Fruit fly (Drosophila melanogaster): ENCODE results near the gene jub.

The jub gene

DNA sequence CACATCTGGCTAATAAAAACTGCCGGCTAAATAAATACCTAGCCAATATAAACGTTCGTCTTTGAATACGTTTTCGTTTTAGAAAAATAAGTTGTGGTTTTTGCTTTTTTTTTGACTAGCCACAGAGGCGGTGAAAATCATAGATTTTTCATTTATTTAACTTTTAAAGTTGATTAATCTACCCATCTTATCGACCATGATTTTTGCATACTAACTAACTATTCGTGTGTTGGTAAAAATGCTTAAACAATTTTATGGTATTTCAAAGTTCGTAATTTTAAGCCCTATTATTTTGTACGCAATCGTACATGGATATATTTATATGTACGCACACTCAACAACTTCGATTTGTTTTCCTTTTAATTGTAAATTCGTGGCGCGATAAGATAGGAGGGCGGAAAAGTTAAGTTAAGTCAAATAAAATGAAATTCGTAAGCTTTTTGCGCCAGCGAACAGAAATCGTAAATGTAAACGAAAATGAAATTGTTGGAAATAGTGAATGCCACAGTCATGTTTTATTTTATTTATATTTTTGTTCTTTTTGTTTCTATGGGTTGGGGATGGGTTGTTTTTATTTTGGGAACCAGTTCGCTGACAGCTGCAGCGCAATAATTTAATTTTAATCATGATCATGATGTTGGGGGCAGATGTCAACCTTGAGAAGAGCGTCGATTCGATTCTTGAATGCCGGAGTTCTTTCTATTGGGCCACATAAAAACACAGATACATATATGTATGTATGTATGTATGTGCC, 12.5 kb downstream of the jub start:
- no peak for TF ChIP-seq noc (tag; optimal IDR thresholded peaks at IDR 0.05)

DNA sequence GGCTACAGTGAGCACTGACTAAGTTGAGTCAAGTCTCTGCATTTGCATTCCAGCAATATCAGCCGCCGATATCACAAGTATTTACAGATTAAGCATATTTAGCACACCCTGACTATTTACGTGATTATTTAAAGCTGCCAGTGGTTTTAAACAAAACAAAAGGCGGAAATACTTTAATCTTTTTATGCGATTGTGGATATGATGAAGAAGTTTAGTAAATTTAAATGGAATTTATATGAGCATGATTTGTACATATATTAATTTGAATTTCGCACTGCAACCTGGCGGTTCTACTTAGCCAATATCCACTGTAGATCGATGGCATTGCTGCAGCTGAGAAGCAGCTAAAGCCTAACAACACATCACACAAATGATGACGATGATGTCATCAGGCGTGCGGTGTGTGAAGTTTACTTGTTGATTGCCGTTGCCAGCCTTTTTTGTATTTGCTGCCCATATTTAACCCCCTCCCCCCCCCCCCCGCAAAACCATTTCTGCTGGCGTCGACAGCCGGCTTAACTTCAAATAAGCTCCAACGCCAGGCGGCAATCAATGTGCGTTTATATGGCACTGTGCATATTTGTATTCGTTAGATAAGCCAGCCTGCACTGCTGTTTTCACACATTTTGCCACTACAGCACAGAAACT, 14.5 kb downstream of the jub start:
- TF ChIP-seq noc (tag; optimal IDR thresholded peaks at IDR 0.05): peak; percentile 79

DNA sequence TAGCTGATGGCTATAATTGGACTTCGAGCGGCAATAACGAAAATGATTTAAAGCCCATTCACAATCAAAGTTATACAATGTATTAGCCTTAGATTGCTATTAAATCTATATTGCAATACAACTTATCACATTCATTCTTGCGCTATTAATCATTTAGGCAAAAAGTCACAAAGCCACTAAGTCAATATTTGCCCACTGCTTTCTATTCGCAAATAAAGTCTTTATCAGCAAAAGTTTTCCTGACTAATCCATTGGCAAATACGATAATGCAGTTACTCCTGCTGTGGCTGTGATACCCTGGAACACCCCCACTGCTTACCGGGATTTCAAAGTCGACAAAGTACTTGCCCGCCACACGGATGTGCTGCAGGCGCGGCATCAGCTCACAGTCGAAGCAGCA, 16.1 kb downstream of the jub start:
- TF ChIP-seq noc (tag; optimal IDR thresholded peaks at IDR 0.05): no peak

DNA sequence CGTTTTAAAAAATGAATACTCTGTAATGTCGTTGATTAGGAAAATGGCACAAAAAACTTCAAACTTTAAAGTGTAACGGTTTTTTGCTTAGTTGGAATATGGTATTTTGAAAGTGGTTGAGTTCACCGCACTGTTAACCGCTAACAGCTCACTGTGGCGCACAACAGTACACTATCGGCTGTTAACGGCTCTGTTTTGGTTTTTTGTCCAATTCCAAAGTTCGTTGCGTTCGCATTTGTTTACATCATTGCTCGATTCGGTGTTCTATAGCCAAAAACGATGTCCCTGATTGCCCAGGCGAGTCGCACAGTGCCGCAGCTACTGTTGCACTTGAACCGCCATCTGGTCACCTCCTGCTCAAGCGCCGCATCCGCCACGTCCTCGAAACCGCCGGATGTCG, 18.6 kb downstream of the jub start, which contains the start of gene CG11095:
Gene CG11095 (plus strand): TSS at position 205 of the 400 bp plus-strand sequence.
- no peak for TF ChIP-seq noc (tag; optimal IDR thresholded peaks at IDR 0.05)

DNA sequence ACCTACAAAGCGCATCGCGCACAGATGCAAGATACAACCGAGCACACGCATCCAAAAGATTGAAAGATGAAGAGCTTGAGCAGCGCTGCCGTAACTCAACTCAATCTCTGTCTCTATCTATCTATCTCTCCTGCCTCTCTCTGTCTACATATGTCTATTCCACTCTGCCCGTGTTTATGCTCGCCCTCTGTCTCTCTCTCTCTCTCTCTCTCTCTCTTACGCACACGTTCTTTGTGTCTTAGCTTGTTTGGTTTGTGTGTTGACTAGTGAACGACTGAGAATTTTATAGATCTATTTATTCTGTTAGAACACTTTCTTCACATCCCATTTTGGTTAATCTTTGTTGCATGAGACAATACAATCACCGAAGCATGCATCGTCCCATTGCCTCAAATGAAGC, 24.6 kb downstream of the jub start:
- TF ChIP-seq noc (tag; optimal IDR thresholded peaks at IDR 0.05): no peak

DNA sequence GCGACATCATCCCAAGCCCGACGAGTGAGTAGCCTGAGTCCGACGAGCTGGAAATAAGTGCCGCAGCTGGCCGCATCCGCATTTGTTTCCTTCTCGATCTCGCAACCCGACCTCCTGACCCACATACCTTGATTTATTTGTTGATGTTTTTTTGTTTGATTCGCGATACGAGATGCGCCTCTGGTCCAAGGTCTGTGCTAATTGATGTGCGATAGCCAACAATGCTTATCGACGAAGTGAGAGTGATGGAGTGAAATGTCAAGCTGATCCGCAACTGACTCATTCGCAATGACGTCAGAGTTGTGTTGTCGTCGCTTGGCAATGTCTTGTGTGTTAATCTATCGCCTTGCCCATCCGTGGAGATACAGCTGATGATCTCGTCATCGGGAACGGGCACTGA, 25.7 kb downstream of the jub start:
- TF ChIP-seq noc (tag; optimal IDR thresholded peaks at IDR 0.05): peak; percentile 56

DNA sequence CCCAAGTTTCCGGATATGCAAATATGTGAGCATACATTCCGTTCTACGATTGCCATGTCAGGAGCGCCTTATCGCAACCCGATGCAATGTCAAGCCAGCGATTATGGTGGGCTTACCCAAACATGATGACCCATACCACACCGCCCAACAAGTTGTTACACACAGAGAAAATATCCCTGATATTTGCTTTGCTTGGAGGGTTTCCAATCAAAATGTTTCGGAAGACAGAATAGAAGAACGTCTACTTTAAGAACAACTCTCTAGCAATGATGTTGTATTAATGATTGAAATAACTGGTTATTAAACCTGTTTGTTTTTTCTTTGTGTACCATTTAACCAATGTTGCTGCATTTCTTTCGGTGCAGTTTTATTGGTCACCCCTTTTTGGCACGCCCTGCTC, 29.4 kb downstream of the jub start:
- TF ChIP-seq noc (tag; optimal IDR thresholded peaks at IDR 0.05): no peak

DNA sequence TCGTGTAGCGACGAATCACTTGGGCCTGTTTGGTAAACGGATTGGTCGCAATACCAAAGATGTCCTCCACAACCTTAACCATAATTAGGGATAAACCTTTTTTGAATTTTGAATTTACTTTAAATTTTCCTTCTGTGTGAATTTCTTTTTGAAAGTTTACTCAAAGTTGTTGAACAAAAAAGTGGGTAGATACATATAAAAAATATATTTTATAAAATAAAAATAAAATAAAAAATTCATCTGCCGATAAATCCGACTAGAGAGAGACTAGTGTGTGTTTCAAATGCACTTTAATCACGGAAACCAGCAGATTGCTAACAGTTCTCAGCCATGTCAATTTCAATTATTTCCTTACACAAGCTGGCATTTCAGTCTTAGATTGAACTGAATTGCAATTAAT, 32.6 kb downstream of the jub start, which contains the start of gene CG10996:
Gene CG10996 (minus strand): TSS at position 101 of the 400 bp plus-strand sequence.
- no peak for TF ChIP-seq noc (tag; optimal IDR thresholded peaks at IDR 0.05)

DNA sequence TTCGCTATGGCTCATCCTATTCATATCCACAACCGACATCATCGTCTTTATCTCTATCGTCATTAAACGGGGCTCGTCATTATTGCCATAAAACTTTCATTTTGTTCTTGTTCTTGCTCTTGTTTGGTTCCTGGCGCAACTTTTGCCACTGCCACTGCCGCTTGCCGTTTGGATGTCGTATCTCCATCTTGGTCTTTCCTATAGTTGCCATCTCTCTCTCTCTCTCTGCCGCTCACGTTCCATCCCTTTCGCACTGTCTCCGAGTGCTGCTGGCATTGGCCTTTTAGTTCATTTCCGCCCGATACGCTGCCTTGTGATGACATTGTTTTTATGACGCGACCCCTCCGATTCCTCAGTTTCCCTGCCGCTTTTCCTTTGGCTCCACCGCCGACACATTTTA, 37.7 kb downstream of the jub start:
- no peak for TF ChIP-seq noc (tag; optimal IDR thresholded peaks at IDR 0.05)

DNA sequence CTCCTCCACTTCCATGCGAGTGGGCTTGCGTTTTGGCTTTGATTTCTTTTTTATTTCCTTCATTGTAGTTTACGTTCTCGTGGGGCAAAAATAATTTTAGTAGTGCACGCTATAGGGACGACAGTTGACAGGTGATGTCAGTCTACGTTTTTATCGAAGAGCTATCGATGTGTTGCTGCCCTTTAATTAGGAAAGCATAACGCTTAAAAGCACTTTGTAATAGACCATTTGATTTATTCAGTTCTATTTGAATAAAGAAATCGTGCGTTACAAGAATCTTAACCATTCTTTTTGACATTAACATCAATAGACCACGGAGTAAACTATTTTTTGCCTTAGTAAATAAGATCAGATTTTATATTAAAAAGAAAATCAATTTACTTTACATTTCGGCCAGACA, 39.1 kb downstream of the jub start, which contains the start of gene CG10993:
Gene CG10993 (minus strand): TSS at position 101 of the 400 bp plus-strand sequence.
- no peak for TF ChIP-seq noc (tag; optimal IDR thresholded peaks at IDR 0.05)

DNA sequence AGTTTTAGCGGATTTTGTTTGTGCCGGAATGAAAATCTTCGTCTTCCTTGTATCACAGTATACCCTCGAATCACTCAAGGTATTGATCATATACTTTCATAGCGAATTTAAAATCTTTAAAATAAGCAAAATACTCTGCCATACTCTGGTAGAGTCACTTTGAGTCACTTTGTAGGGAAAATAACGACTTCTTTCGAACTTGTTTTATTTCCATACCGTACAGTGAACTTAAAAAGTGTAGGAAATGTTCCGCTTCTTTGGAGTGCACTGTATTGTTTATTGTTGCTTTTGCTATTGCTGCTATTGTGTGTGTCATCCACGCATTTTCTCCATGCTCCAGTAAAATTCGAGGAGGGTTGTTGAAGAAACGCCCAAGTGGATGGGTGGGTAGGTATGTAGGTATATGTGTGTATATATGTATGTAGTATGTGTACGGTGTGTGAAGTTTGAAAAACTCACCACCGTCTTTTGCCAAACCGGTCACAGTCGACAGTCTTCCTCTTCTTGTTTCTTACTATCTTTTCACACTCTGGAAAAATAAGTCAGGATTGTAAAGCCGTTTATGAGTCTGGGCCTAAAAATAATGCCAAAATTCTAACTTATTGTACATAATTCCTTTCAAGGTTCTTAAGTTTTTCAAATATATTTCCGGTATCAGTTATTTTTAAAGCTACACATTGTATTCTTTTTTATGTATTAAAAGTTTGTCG, 41.0 kb downstream of the jub start:
- no peak for TF ChIP-seq noc (tag; optimal IDR thresholded peaks at IDR 0.05)

DNA sequence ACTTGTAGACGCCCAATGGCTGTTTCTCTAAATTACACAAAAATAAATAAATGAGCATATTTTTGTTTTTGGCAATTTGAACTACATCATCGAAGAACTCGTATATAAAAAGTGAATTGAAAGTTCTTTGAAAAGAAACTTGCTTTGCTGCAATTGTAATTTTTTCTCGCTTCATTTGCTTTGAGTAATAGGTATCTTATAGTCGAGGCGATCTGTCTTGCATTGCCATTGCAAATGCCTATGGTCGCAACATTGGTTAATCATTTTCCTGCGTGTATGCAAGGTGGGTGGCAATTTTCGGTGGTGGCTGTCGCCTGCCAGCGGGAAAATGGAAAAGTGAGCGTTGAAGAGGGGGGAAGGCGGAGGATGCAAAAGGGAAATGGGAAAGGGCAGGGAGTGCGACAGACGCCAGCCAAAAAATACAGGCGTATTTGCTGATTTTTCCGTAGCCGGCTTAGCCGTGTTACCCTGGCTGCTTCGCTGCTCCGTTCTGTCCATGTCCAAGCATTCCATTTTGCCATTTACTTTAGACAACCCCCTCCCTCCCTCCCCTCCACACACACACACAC, 42.8 kb downstream of the jub start:
- no peak for TF ChIP-seq noc (tag; optimal IDR thresholded peaks at IDR 0.05)

DNA sequence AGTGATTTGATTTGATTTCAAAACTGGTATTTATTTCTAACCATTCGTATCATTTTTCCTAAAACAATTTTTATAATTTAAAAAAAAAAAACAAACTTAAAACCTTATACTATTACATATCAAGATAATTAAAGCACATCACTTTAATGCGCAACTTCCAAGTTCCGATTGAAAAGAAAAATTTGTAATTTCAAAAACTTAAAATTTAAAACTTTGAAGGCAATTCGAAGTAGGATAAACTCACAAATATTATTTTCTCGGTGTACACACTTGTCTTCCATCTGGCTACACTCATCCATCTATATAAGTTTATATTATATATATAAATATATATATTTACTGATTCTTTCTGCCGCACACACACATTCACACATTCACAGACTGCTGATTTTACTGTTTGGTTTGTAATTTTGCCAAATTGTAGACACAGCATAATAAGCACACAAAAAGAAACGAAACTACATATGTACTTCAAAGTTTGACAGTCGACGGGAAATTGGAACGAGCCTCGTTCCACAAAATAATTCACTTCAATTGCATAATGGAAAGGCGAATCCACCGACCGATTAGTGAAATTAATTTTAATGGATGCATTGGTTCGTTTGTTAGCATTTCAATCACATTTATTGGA, 44.0 kb downstream of the jub start:
- TF ChIP-seq noc (tag; optimal IDR thresholded peaks at IDR 0.05): no peak

DNA sequence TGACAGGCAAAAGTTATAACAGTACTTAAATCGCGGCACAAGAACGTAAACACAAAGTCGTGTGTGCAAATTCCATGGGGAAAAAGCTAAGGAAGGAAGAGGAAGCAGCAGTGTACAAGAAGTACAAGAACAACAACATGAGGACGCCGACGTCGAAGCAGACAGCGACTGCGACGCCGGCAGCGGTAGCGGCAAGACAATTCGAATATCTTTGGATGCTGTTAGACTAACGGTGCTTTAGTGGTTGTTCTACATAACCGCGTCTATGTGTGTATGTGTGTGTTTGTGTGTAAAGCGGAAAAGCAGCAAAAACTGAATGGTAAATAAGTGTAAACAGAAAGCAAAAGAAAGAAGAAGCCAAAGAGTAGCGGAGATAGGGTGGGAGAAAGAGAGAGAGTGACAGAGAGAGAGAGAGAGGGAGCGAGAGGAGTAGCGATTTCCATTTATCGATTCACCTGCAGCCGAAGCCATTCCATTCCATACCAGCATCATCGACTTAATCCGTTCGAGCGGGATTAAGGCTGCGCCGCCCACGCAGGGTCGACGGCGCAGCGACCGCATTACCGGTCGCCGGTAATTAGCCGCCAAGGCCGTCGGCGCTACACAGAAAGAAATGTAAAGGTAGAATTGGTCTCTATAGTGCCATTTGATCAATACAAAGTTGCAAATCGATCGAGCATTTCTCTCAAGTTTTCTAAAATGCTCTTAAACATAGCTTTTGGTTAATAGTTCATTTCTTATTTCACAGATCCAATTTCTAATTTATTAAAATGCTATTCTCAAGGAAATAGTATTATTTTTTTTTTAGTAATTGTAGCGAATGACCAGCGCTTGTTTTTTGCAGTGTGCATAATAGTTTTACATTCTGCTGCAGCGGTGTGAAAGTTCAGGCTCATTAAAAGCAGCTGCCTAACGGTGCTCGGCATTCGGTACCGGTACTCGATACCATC, 45.9 kb downstream of the jub start:
- peak; percentile 7 for TF ChIP-seq noc (tag; optimal IDR thresholded peaks at IDR 0.05)

DNA sequence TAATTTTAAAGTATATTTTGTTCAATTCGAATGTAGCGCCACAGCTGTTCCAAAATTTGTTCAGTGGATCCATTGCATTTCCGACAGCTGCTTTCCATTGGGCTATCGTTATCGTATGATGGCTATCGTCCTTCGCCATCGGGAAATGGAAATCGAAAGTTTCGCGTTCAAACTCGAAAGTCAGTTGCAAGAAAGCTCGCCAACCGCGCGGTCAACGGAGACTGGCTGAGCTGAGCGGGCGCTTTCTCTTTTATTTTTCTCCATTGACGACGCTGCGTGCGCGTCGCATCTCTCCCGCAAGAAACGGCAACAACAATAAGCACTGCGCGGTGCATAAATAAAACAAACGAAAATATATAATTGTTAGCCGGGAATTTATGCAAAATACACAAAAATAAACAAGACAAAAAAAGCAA, 46.6 kb downstream of the jub start, which contains the start of gene inaE:
Gene inaE (plus strand): TSS at position 181 of the 416 bp plus-strand sequence.
- TF ChIP-seq noc (tag; optimal IDR thresholded peaks at IDR 0.05): peak; percentile 37

Data from whole organism, larva.